Worm (Caenorhabditis elegans) whole organism, L1 larva: ENCODE data around the gene srab-3.

ENCODE experiments used
- C34B4.2 ChIP-seq: sonication (generic microtip); optimal IDR thresholded peaks from 2 replicates; lab custom pipeline; 2017; ENCODE audit warnings: mild to moderate bottlenecking, missing genetic modification characterization, missing compliant biosample characterization
- Y116A8C.19 ChIP-seq: sonication (generic microtip); optimal IDR thresholded peaks from 2 replicates; lab custom pipeline; 2016; ENCODE audit warnings: missing compliant biosample characterization, missing genetic modification characterization, borderline replicate concordance
- aha-1 ChIP-seq: fragments of 150-350 bp; optimal IDR thresholded peaks from 2 replicates; lab custom pipeline; 2014; ENCODE audit warnings: missing biosample characterization, missing genetic modification characterization
- aly-2 ChIP-seq: fragments of 150-350 bp; optimal IDR thresholded peaks from 2 replicates; lab custom pipeline; 2014; ENCODE audit warnings: missing biosample characterization, missing genetic modification characterization
- ceh-63 ChIP-seq: fragments of 200-800 bp; sonication (Bioruptor generic); optimal IDR thresholded peaks from 2 replicates; lab custom pipeline; 2018; ENCODE audit warnings: mild to moderate bottlenecking, missing genetic modification characterization, missing compliant biosample characterization
- ceh-8 ChIP-seq: fragments of 200-800 bp; sonication (Bioruptor generic); optimal IDR thresholded peaks from 2 replicates; lab custom pipeline; 2018; ENCODE audit warnings: mild to moderate bottlenecking, missing genetic modification characterization, moderate library complexity, missing compliant biosample characterization
- ceh-90 ChIP-seq: sonication (generic microtip); optimal IDR thresholded peaks from 2 replicates; lab custom pipeline; 2016; ENCODE audit warnings: missing genetic modification characterization, missing compliant biosample characterization
- efl-1 ChIP-seq, 4 experiments: fragments of 150-350 bp; optimal IDR thresholded peaks in 3 of 4; peaks in 1 of 4; 1 replicate in 1 of 4; 2 replicates in 3 of 4; lab custom pipeline; 2014; ENCODE audit warnings: missing biosample characterization in 2 of 4, missing genetic modification characterization in 2 of 4, missing genetic modification reagents in 2 of 4
- egl-13 ChIP-seq: sonication (generic microtip); optimal IDR thresholded peaks from 2 replicates; lab custom pipeline; 2016; ENCODE audit warnings: missing genotype, missing genetic modification reagents, missing genetic modification characterization, missing compliant biosample characterization
- elt-2 ChIP-seq: sonication (generic microtip); optimal IDR thresholded peaks from 2 replicates; lab custom pipeline; 2016; ENCODE audit warnings: missing genetic modification characterization, mild to moderate bottlenecking, inconsistent platforms, missing compliant biosample characterization, missing genetic modification reagents
- elt-3 ChIP-seq, 6 experiments: fragments of 150-350 bp in 1 of 6; sonication (generic microtip); optimal IDR thresholded peaks; 2 replicates each; lab custom pipeline; 2017 to 2018; ENCODE audit warnings: missing biosample characterization in 6 of 6, missing genetic modification characterization in 6 of 6, inconsistent platforms in 1 of 6
- ets-5 ChIP-seq: fragments of 200-800 bp; sonication (Bioruptor generic); IDR thresholded peaks from 2 replicates; pipeline ENCODE4 v1.3.6; 2022; ENCODE audit warnings: missing genetic modification characterization, missing compliant biosample characterization
- hlh-17 ChIP-seq: fragments of 200-800 bp; sonication (Bioruptor generic); optimal IDR thresholded peaks from 2 replicates; lab custom pipeline; 2018; ENCODE audit warnings: missing genetic modification characterization, mild to moderate bottlenecking, missing compliant biosample characterization, moderate library complexity, borderline replicate concordance
- hlh-4 ChIP-seq: sonication (generic microtip); optimal IDR thresholded peaks from 2 replicates; lab custom pipeline; 2016; ENCODE audit warnings: mild to moderate bottlenecking, missing genetic modification characterization, missing compliant biosample characterization
- hpl-2 ChIP-seq: fragments of 150-350 bp; optimal IDR thresholded peaks from 2 replicates; lab custom pipeline; 2014; ENCODE audit warnings: missing biosample characterization, missing genetic modification reagents, missing genetic modification characterization
- isw-1 ChIP-seq: fragments of 200-800 bp; sonication (Bioruptor generic); IDR thresholded peaks from 2 replicates; pipeline ENCODE4 v1.3.6; 2022; ENCODE audit warnings: missing genetic modification characterization, missing compliant biosample characterization
- jun-1 ChIP-seq: fragments of 150-350 bp; optimal IDR thresholded peaks from 2 replicates; lab custom pipeline; 2014; ENCODE audit warnings: missing biosample characterization, missing genetic modification reagents, missing genetic modification characterization
- lin-14 ChIP-seq: fragments of 200-800 bp; sonication (Bioruptor generic); optimal IDR thresholded peaks from 2 replicates; lab custom pipeline; 2018; ENCODE audit warnings: mild to moderate bottlenecking, missing genetic modification characterization, moderate library complexity, missing compliant biosample characterization
- lin-15B ChIP-seq: fragments of 150-350 bp; sonication (generic microtip); optimal IDR thresholded peaks from 3 replicates; lab custom pipeline; 2014; ENCODE audit warnings: missing biosample characterization, missing genetic modification characterization
- lin-35 ChIP-seq, 2 experiments: fragments of 150-350 bp; optimal IDR thresholded peaks; 2 replicates each; lab custom pipeline; 2014; ENCODE audit warnings: missing biosample characterization in 2 of 2, missing genetic modification characterization in 2 of 2, missing genetic modification reagents in 2 of 2
- lin-39 ChIP-seq: fragments of 150-350 bp; optimal IDR thresholded peaks from 2 replicates; lab custom pipeline; 2014; ENCODE audit warnings: missing biosample characterization, missing genetic modification reagents, missing genetic modification characterization
- lir-3 ChIP-seq: sonication (generic microtip); optimal IDR thresholded peaks from 2 replicates; lab custom pipeline; 2016; ENCODE audit warnings: mild to moderate bottlenecking, missing genetic modification characterization, moderate library complexity, missing compliant biosample characterization; ENCODE audit not compliant: poor library complexity
- lsy-2 ChIP-seq, 2 experiments: fragments of 150-350 bp; optimal IDR thresholded peaks; 2 replicates each; lab custom pipeline; 2014; ENCODE audit warnings: missing biosample characterization in 2 of 2, missing genetic modification characterization in 2 of 2
- mab-9 ChIP-seq: fragments of 200-800 bp; sonication (Bioruptor generic); IDR thresholded peaks from 2 replicates; pipeline ENCODE4 v1.3.6; 2022; ENCODE audit warnings: missing genetic modification reagents, missing genetic modification characterization, missing compliant biosample characterization
- nhr-11 ChIP-seq: fragments of 150-350 bp; optimal IDR thresholded peaks from 2 replicates; lab custom pipeline; 2014; ENCODE audit warnings: missing biosample characterization, missing genetic modification characterization
- nhr-19 ChIP-seq: fragments of 200-800 bp; sonication (Bioruptor generic); conservative IDR thresholded peaks from 2 replicates; pipeline ENCODE4 v1.3.6; 2022; ENCODE audit warnings: missing genetic modification characterization, missing compliant biosample characterization
- nhr-76 ChIP-seq: sonication (generic microtip); optimal IDR thresholded peaks from 2 replicates; lab custom pipeline; 2017; ENCODE audit warnings: missing biosample characterization, missing genetic modification characterization
- nhr-77 ChIP-seq: fragments of 150-350 bp; optimal IDR thresholded peaks from 2 replicates; lab custom pipeline; 2014; ENCODE audit warnings: missing biosample characterization, missing genetic modification characterization
- nhr-84 ChIP-seq: sonication (generic microtip); optimal IDR thresholded peaks from 2 replicates; lab custom pipeline; 2017; ENCODE audit warnings: missing biosample characterization, missing genetic modification characterization
- nhr-90 ChIP-seq: sonication (generic microtip); optimal IDR thresholded peaks from 2 replicates; lab custom pipeline; 2016; ENCODE audit warnings: mild to moderate bottlenecking, missing genetic modification characterization, missing compliant biosample characterization; ENCODE audit not compliant: poor library complexity
- pax-3 ChIP-seq: fragments of 200-800 bp; sonication (Bioruptor generic); optimal IDR thresholded peaks from 2 replicates; lab custom pipeline; 2018; ENCODE audit warnings: mild to moderate bottlenecking, missing genetic modification characterization, moderate library complexity, missing compliant biosample characterization
- pqm-1 ChIP-seq: sonication (generic microtip); optimal IDR thresholded peaks from 3 replicates; lab custom pipeline; 2017; ENCODE audit warnings: missing biosample characterization, missing genetic modification characterization
- snu-23 ChIP-seq: sonication (generic microtip); optimal IDR thresholded peaks from 2 replicates; lab custom pipeline; 2016; ENCODE audit warnings: missing genetic modification characterization, missing compliant biosample characterization
- sup-37 ChIP-seq: fragments of 200-800 bp; sonication (Bioruptor generic); optimal IDR thresholded peaks from 2 replicates; lab custom pipeline; 2018; ENCODE audit warnings: mild to moderate bottlenecking, missing genetic modification characterization, missing compliant biosample characterization
- swsn-7 ChIP-seq: sonication (generic microtip); optimal IDR thresholded peaks from 2 replicates; lab custom pipeline; 2016; ENCODE audit warnings: missing genetic modification characterization, missing compliant biosample characterization
- tbx-2 ChIP-seq: sonication (generic microtip); optimal IDR thresholded peaks from 2 replicates; lab custom pipeline; 2016; ENCODE audit warnings: missing genetic modification characterization, missing compliant biosample characterization
- unc-86 ChIP-seq: sonication (generic microtip); optimal IDR thresholded peaks from 2 replicates; lab custom pipeline; 2016; ENCODE audit warnings: missing genetic modification characterization, missing compliant biosample characterization
- unc-98 ChIP-seq: fragments of 200-800 bp; sonication (Bioruptor generic); IDR thresholded peaks from 2 replicates; pipeline ENCODE4 v1.3.6; 2022; ENCODE audit warnings: missing genetic modification characterization, missing compliant biosample characterization
- vab-15 ChIP-seq: sonication (generic microtip); optimal IDR thresholded peaks from 2 replicates; lab custom pipeline; 2017; ENCODE audit warnings: missing genotype, mild to moderate bottlenecking, missing genetic modification characterization, missing compliant biosample characterization
- zag-1 ChIP-seq: fragments of 150-350 bp; optimal IDR thresholded peaks from 2 replicates; lab custom pipeline; 2014; ENCODE audit warnings: missing biosample characterization, missing genetic modification characterization
- zip-4 ChIP-seq: fragments of 200-800 bp; sonication (Bioruptor generic); optimal IDR thresholded peaks from 2 replicates; lab custom pipeline; 2018; ENCODE audit warnings: mild to moderate bottlenecking, missing genetic modification characterization, moderate library complexity, missing compliant biosample characterization
- ztf-4 ChIP-seq: fragments of 150-350 bp; optimal IDR thresholded peaks from 2 replicates; lab custom pipeline; 2014; ENCODE audit warnings: missing biosample characterization, missing genetic modification characterization

srab-3 gene

DNA sequence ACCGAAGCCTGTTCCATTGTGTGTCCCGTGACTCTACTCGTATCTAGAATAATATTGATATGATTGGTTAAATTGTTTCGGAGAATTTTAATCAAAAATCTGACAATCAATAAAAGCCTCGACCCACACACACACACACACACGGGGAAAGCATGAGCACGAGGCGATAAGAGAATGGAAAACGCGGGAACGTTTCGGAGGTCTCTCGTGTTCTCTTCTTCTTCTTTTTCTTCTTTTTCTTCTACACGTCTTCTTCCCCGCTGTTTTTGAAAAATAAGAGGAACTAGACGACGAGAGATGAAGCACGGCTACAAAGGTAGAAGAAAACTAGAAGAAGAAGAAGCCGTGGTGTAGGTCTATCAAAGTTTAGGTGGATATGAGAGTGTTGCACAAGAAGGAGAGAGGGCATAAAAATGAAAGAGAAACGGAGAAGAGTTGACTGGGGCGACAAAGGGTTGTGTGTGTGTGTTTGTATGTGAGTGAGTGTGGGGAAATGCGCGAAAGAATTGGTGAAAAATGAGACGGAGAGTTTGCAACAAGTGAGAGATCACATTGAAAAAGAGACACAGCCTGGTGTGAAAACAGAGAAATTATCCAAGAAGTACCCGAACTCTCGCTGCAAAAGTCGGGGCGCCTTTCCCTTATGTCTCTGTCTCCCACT lies 42.8 kb downstream of the srab-3 start, which contains the start of gene mlk-1 (continued):
- TF ChIP-seq ceh-90 (tag; lab: Kevin White, UChicago): no peak
- TF ChIP-seq efl-1 (optimal IDR thresholded peaks at IDR 0.05; lab: Kevin White, UChicago): peak; percentile 56 to 68
- peak; percentile 37 to 90 for TF ChIP-seq efl-1 (GFP tag; optimal IDR thresholded peaks at IDR 0.05 in 1 of 2; lab: Kevin White, UChicago)
- TF ChIP-seq elt-3 (tag; optimal IDR thresholded peaks at IDR 0.05; lab: Kevin White, UChicago): no peak
- TF ChIP-seq mab-9: no peak
- no peak for TF ChIP-seq lin-39 (tag; lab: Kevin White, UChicago)
- TF ChIP-seq Y116A8C.19: no peak
- TF ChIP-seq elt-2 (tag; lab: Kevin White, UChicago): peak; percentile 48
- no peak for TF ChIP-seq nhr-84 (tag; lab: Kevin White, UChicago)
- TF ChIP-seq ets-5: no peak
- peak; percentile 28 for TF ChIP-seq egl-13 (tag; lab: Kevin White, UChicago)
- TF ChIP-seq aha-1 (tag; lab: Kevin White, UChicago): no peak
- TF ChIP-seq tbx-2 (tag; lab: Kevin White, UChicago): peak; percentile 58
- TF ChIP-seq lin-35 (GFP tag; optimal IDR thresholded peaks at IDR 0.05; lab: Kevin White, UChicago): peak; percentile 21 to 26
- TF ChIP-seq pqm-1 (tag; lab: Kevin White, UChicago): no peak
- no peak for TF ChIP-seq C34B4.2 (tag; lab: Kevin White, UChicago)
- peak; percentile 39 to 75 for TF ChIP-seq lsy-2 (tag; optimal IDR thresholded peaks at IDR 0.05; lab: Kevin White, UChicago)
- no peak for TF ChIP-seq ztf-4 (tag; lab: Kevin White, UChicago)
- TF ChIP-seq pax-3 (tag; lab: Kevin White, UChicago): no peak
- peak; percentile 53 for TF ChIP-seq nhr-77
- TF ChIP-seq nhr-19 (GFP tag; lab: Robert Waterston, UW): no peak; the same call in 1 of the 2 replicates
- peak; percentile 96 for TF ChIP-seq lin-14 (GFP tag; lab: Kevin White, UChicago)
- TF ChIP-seq sup-37 (GFP tag; lab: Kevin White, UChicago): no peak
- TF ChIP-seq isw-1 (GFP tag; lab: Robert Waterston, UW): peak; percentile 36
- no peak for TF ChIP-seq unc-98 (GFP tag; lab: Robert Waterston, UW)
- no peak for TF ChIP-seq lin-15B (tag; lab: Kevin White, UChicago)
- TF ChIP-seq hpl-2 (GFP tag; lab: Kevin White, UChicago): no peak
- no peak for TF ChIP-seq hlh-4 (tag; lab: Kevin White, UChicago)
- TF ChIP-seq unc-86: peak; percentile 65
- TF ChIP-seq ceh-63 (GFP tag; lab: Kevin White, UChicago): no peak
- peak; percentile 70 for TF ChIP-seq swsn-7 (tag; lab: Kevin White, UChicago)
- peak; percentile 19 for TF ChIP-seq lir-3
- TF ChIP-seq vab-15 (tag; lab: Kevin White, UChicago): no peak
- TF ChIP-seq hlh-17 (GFP tag; lab: Kevin White, UChicago): no peak
- TF ChIP-seq jun-1 (tag; lab: Kevin White, UChicago): peak; percentile 36
- TF ChIP-seq nhr-76: no peak
- no peak for TF ChIP-seq zag-1 (tag; lab: Kevin White, UChicago)
- TF ChIP-seq nhr-90: no peak
- no peak for TF ChIP-seq nhr-11 (tag; lab: Kevin White, UChicago)
- TF ChIP-seq ceh-8 (GFP tag; lab: Kevin White, UChicago): peak; percentile 24
- no peak for TF ChIP-seq aly-2
- peak; percentile 73 for TF ChIP-seq snu-23 (GFP tag; lab: Kevin White, UChicago)
- no peak for TF ChIP-seq zip-4 (GFP tag; lab: Kevin White, UChicago)
